Fruit fly (Drosophila melanogaster) whole organism: ENCODE data around the gene Nlg2.

Experiments
- CG8478 ChIP-seq: fragments of >200 bp; optimal IDR thresholded peaks from 2 replicates; lab custom pipeline; 2018; ENCODE audit warnings: inconsistent platforms
- Dll ChIP-seq: fragments of >200 bp; optimal IDR thresholded peaks from 2 replicates; lab custom pipeline; 2017
- EcR ChIP-seq, 2 experiments: fragments of >200 bp; optimal IDR thresholded peaks; 2 replicates each; lab custom pipeline; 2017; ENCODE audit warnings: missing biosample characterization in 2 of 2, missing genetic modification characterization in 2 of 2, missing genetic modification reagents in 2 of 2
- psq ChIP-seq: fragments of >200 bp; optimal IDR thresholded peaks from 2 replicates; lab custom pipeline; 2017
- usp ChIP-seq: fragments of >200 bp; optimal IDR thresholded peaks from 2 replicates; lab custom pipeline; 2017; ENCODE audit warnings: missing biosample characterization, missing genetic modification characterization, mixed read lengths

- no peak for TF ChIP-seq usp (GFP tag; lab: Kevin White, UChicago)
- no peak for TF ChIP-seq CG8478 (lab: Kevin White, UChicago)
- no peak for TF ChIP-seq psq (lab: Kevin White, UChicago)
- TF ChIP-seq EcR (GFP tag; optimal IDR thresholded peaks at IDR 0.05; lab: Kevin White, UChicago), result no peak
- no peak for TF ChIP-seq Dll (lab: Kevin White, UChicago)
Observed at dm6 chr2L:6921360-6922090, 46.8 kb downstream of the Nlg2 start.
